Worm (Caenorhabditis elegans) whole organism, late embryonic: Measurements from ENCODE around the gene srh-145.

ENCODE experiments used
- K02D7.2 ChIP-seq: sonication (generic microtip); optimal IDR thresholded peaks from 2 replicates; lab custom pipeline; 2017; ENCODE audit warnings: mild to moderate bottlenecking, missing genetic modification characterization, missing compliant biosample characterization
- fkh-6 ChIP-seq: sonication (generic microtip); optimal IDR thresholded peaks from 2 replicates; lab custom pipeline; 2016; ENCODE audit warnings: missing genetic modification characterization, missing compliant biosample characterization
- unc-86 ChIP-seq: sonication (generic microtip); optimal IDR thresholded peaks from 2 replicates; lab custom pipeline; 2016; ENCODE audit warnings: missing genetic modification characterization, missing compliant biosample characterization

DNA sequence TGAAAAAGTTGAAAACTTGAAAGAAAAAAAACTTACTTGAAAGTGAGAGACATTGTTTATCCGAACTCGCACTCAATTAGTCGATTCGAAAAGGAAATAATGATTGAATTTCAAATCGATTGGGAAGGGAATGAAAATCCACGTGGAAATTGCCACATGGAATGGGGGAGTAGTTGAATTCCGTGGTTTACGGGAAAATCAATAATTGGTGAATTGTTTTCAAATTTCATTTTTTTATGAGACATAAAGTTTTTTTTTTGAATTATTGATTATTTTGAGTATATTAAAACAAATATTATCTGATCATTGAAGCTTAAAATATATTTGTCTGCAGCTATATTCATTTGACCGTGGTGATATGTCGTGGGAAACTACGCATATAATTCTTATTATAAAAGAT lies 32.7 kb upstream of the srh-145 start, which contains the start of gene F13A7.1:
- TF ChIP-seq K02D7.2 (tag; lab: Kevin White, UChicago) (no peak), fkh-6 (no peak), unc-86 (tag; lab: Kevin White, UChicago) (no peak)
